Fruit fly (Drosophila melanogaster) whole organism, embryonic: Measurements from ENCODE around the gene CG9664.

Source experiments
- Atf6 ChIP-seq: fragments of 200-800 bp; sonication (Bioruptor generic); IDR thresholded peaks from 2 replicates; pipeline ENCODE4 v1.3.6; 2022; ENCODE audit warnings: missing biosample characterization, missing genetic modification characterization
- Bdp1 ChIP-seq: fragments of 200-800 bp; sonication (Bioruptor generic); optimal IDR thresholded peaks from 3 replicates; lab custom pipeline; 2016; ENCODE audit warnings: missing biosample characterization, missing genetic modification characterization
- Blimp-1 ChIP-seq: fragments of 200-800 bp; sonication (Bioruptor generic); optimal IDR thresholded peaks from 3 replicates; lab custom pipeline; 2018; ENCODE audit warnings: missing biosample characterization, missing genetic modification characterization, mild to moderate bottlenecking, moderate library complexity, missing genetic modification reagents
- CG10267 ChIP-seq: fragments of 200-800 bp; sonication (Bioruptor generic); optimal IDR thresholded peaks from 2 replicates; lab custom pipeline; 2018; ENCODE audit warnings: missing biosample characterization, mild to moderate bottlenecking, missing genetic modification characterization, moderate library complexity
- CG10543 ChIP-seq: fragments of 200-800 bp; sonication (Bioruptor generic); optimal IDR thresholded peaks from 3 replicates; lab custom pipeline; 2017; ENCODE audit warnings: missing biosample characterization, mild to moderate bottlenecking, missing genetic modification characterization, moderate library complexity
- CG10565 ChIP-seq: fragments of 200-800 bp; sonication (Bioruptor generic); optimal IDR thresholded peaks from 3 replicates; lab custom pipeline; 2016; ENCODE audit warnings: missing biosample characterization, mild to moderate bottlenecking, missing genetic modification characterization
- CG13123 ChIP-seq: fragments of 200-800 bp; sonication (Bioruptor generic); optimal IDR thresholded peaks from 2 replicates; lab custom pipeline; 2016; ENCODE audit warnings: missing biosample characterization, missing genetic modification characterization
- CG13894 ChIP-seq: fragments of 200-800 bp; sonication (Bioruptor generic); optimal IDR thresholded peaks from 3 replicates; lab custom pipeline; 2018; ENCODE audit warnings: missing biosample characterization, mild to moderate bottlenecking, missing genetic modification characterization, moderate library complexity
- CG15696 ChIP-seq: fragments of 200-800 bp; sonication (Bioruptor generic); optimal IDR thresholded peaks from 2 replicates; lab custom pipeline; 2019; ENCODE audit warnings: missing biosample characterization, mild to moderate bottlenecking, missing genetic modification characterization, moderate library complexity
- CG16863 ChIP-seq: fragments of 200-800 bp; sonication (Bioruptor generic); optimal IDR thresholded peaks from 3 replicates; lab custom pipeline; 2016; ENCODE audit warnings: missing biosample characterization, missing genetic modification characterization
- CG18476 ChIP-seq: fragments of 200-800 bp; sonication (Bioruptor generic); optimal IDR thresholded peaks from 2 replicates; lab custom pipeline; 2016; ENCODE audit warnings: missing biosample characterization, mild to moderate bottlenecking, missing genetic modification characterization
- CG18619 ChIP-seq: fragments of 200-800 bp; sonication (Bioruptor generic); optimal IDR thresholded peaks from 3 replicates; lab custom pipeline; 2017; ENCODE audit warnings: missing biosample characterization, mild to moderate bottlenecking, missing genetic modification characterization
- CG2199 ChIP-seq: fragments of 200-800 bp; sonication (Bioruptor generic); IDR thresholded peaks from 3 replicates; pipeline ENCODE4 v1.3.6; 2022; ENCODE audit warnings: missing biosample characterization, missing genetic modification characterization
- CG30431 ChIP-seq: fragments of 200-800 bp; sonication (Bioruptor generic); optimal IDR thresholded peaks from 2 replicates; lab custom pipeline; 2017; ENCODE audit warnings: missing biosample characterization, missing genetic modification characterization
- CG31441 ChIP-seq: fragments of 200-800 bp; sonication (Bioruptor generic); IDR thresholded peaks from 2 replicates; pipeline ENCODE4 v1.3.6; 2022; ENCODE audit warnings: missing biosample characterization, missing genetic modification characterization
- CG34422 ChIP-seq: fragments of 200-800 bp; sonication (Bioruptor generic); IDR thresholded peaks from 3 replicates; pipeline ENCODE4 v1.3.6; 2022; ENCODE audit warnings: missing biosample characterization, missing genetic modification characterization
- CG3726 ChIP-seq: fragments of 200-800 bp; sonication (Bioruptor generic); IDR thresholded peaks from 3 replicates; pipeline ENCODE4, ENCODE4 v1.3.6; 2022; ENCODE audit warnings: missing biosample characterization, missing genetic modification characterization
- CG6654 ChIP-seq: fragments of 200-800 bp; sonication (Bioruptor generic); optimal IDR thresholded peaks from 2 replicates; lab custom pipeline; 2017; ENCODE audit warnings: missing biosample characterization, mild to moderate bottlenecking, missing genetic modification characterization
- CG7963 ChIP-seq: fragments of 200-800 bp; sonication (Bioruptor generic); IDR thresholded peaks from 3 replicates; pipeline ENCODE4 v1.3.6; 2022; ENCODE audit warnings: missing biosample characterization, missing genetic modification characterization; ENCODE audit not compliant: partially characterized antibody
- Dek ChIP-seq: fragments of 200-800 bp; sonication (Bioruptor generic); optimal IDR thresholded peaks from 3 replicates; lab custom pipeline; 2019; ENCODE audit warnings: missing biosample characterization, mild to moderate bottlenecking, missing genetic modification characterization, moderate library complexity
- Dll ChIP-seq: fragments of 200-800 bp; sonication (Bioruptor generic); IDR thresholded peaks from 4 replicates; pipeline ENCODE4 v1.3.6; 2022; ENCODE audit warnings: missing biosample characterization, missing genetic modification characterization; ENCODE audit not compliant: partially characterized antibody
- Dp ChIP-seq: fragments of 200-800 bp; sonication (Bioruptor generic); optimal IDR thresholded peaks from 2 replicates; lab custom pipeline; 2018; ENCODE audit warnings: missing biosample characterization, mild to moderate bottlenecking, missing genetic modification characterization, moderate library complexity
- Elba2 ChIP-seq: fragments of 200-800 bp; sonication (Bioruptor generic); optimal IDR thresholded peaks from 3 replicates; lab custom pipeline; 2016; ENCODE audit warnings: missing biosample characterization, missing genetic modification characterization
- HLHmδ ChIP-seq: fragments of 200-800 bp; sonication (Bioruptor generic); optimal IDR thresholded peaks from 2 replicates; lab custom pipeline; 2018; ENCODE audit warnings: missing biosample characterization, mild to moderate bottlenecking, missing genetic modification characterization, moderate library complexity
- Mes4 ChIP-seq: fragments of 200-800 bp; sonication (Bioruptor generic); optimal IDR thresholded peaks from 2 replicates; lab custom pipeline; 2016; ENCODE audit warnings: missing biosample characterization, missing genetic modification characterization
- TFAM ChIP-seq: fragments of 200-800 bp; sonication (Bioruptor generic); optimal IDR thresholded peaks from 2 replicates; lab custom pipeline; 2017; ENCODE audit warnings: missing biosample characterization, missing genetic modification characterization, inconsistent platforms
- bigmax ChIP-seq: fragments of 200-800 bp; sonication (Bioruptor generic); optimal IDR thresholded peaks from 2 replicates; lab custom pipeline; 2018; ENCODE audit warnings: missing biosample characterization, mild to moderate bottlenecking, missing genetic modification characterization
- da ChIP-seq: fragments of 200-800 bp; sonication (Bioruptor generic); optimal IDR thresholded peaks from 2 replicates; lab custom pipeline; 2016; ENCODE audit warnings: missing biosample characterization, missing genetic modification characterization
- emc ChIP-seq: fragments of 200-800 bp; sonication (Bioruptor generic); optimal IDR thresholded peaks from 2 replicates; lab custom pipeline; 2016; ENCODE audit warnings: missing biosample characterization, missing genetic modification characterization
- eve ChIP-seq, 2 experiments: fragments of >200 bp; optimal IDR thresholded peaks; 2 replicates each; lab custom pipeline; 2017; ENCODE audit warnings: missing biosample characterization in 2 of 2, missing genetic modification characterization in 2 of 2
- gcm ChIP-seq: fragments of 200-800 bp; sonication (Bioruptor generic); optimal IDR thresholded peaks from 2 replicates; lab custom pipeline; 2019; ENCODE audit warnings: missing biosample characterization, mild to moderate bottlenecking, missing genetic modification characterization, moderate library complexity
- gfzf ChIP-seq: fragments of 200-800 bp; sonication (Bioruptor generic); optimal IDR thresholded peaks from 2 replicates; lab custom pipeline; 2016; ENCODE audit warnings: missing biosample characterization, mild to moderate bottlenecking, missing genetic modification characterization, moderate library complexity
- gt ChIP-seq: fragments of 200-800 bp; sonication (Bioruptor generic); IDR thresholded peaks from 2 replicates; pipeline ENCODE4 v1.3.6; 2022; ENCODE audit warnings: missing biosample characterization, missing genetic modification characterization
- lbe ChIP-seq: fragments of 200-800 bp; sonication (Bioruptor generic); optimal IDR thresholded peaks from 2 replicates; lab custom pipeline; 2016; ENCODE audit warnings: missing biosample characterization, mild to moderate bottlenecking, missing genetic modification characterization
- lola ChIP-seq, 3 experiments: fragments of >200 bp in 2 of 3; fragments of 200-800 bp in 1 of 3; sonication (Bioruptor generic) in 1 of 3; optimal IDR thresholded peaks; 2 replicates each; lab custom pipeline; 2017 to 2019; ENCODE audit warnings: missing biosample characterization in 3 of 3, missing genetic modification characterization in 3 of 3, mild to moderate bottlenecking in 1 of 3, moderate library complexity in 1 of 3
- mam ChIP-seq: fragments of 200-800 bp; sonication (Bioruptor generic); optimal IDR thresholded peaks from 3 replicates; lab custom pipeline; 2016; ENCODE audit warnings: missing biosample characterization, missing genetic modification characterization
- nerfin-2 ChIP-seq: fragments of 200-800 bp; sonication (Bioruptor generic); IDR thresholded peaks from 2 replicates; pipeline ENCODE4 v1.3.6; 2022; ENCODE audit warnings: missing biosample characterization, missing genetic modification characterization; ENCODE audit not compliant: partially characterized antibody
- nom ChIP-seq: fragments of 200-800 bp; sonication (Bioruptor generic); optimal IDR thresholded peaks from 2 replicates; lab custom pipeline; 2017; ENCODE audit warnings: missing biosample characterization, missing genetic modification characterization, mild to moderate bottlenecking, moderate library complexity, missing genetic modification reagents
- pan ChIP-seq, 4 experiments: fragments of >200 bp in 3 of 4; fragments of 200-800 bp in 1 of 4; sonication (Bioruptor generic) in 1 of 4; optimal IDR thresholded peaks in 3 of 4; IDR thresholded peaks in 1 of 4; 2 replicates each; pipeline versions ENCODE4 v1.3.6 to Lab custom; 2017 to 2022; ENCODE audit warnings: missing biosample characterization in 2 of 4, missing genetic modification characterization in 2 of 4, mixed read lengths in 1 of 4
- scrt ChIP-seq: fragments of 200-800 bp; sonication (Bioruptor generic); optimal IDR thresholded peaks from 2 replicates; lab custom pipeline; 2018; ENCODE audit warnings: missing biosample characterization, mild to moderate bottlenecking, missing genetic modification characterization, moderate library complexity
- yki ChIP-seq: fragments of >200 bp; optimal IDR thresholded peaks from 3 replicates; lab custom pipeline; 2018
- z ChIP-seq: fragments of 200-800 bp; sonication (Bioruptor generic); IDR thresholded peaks from 3 replicates; pipeline ENCODE4 v1.3.6; 2022; ENCODE audit warnings: missing biosample characterization, missing genetic modification characterization

CG9664 gene

DNA sequence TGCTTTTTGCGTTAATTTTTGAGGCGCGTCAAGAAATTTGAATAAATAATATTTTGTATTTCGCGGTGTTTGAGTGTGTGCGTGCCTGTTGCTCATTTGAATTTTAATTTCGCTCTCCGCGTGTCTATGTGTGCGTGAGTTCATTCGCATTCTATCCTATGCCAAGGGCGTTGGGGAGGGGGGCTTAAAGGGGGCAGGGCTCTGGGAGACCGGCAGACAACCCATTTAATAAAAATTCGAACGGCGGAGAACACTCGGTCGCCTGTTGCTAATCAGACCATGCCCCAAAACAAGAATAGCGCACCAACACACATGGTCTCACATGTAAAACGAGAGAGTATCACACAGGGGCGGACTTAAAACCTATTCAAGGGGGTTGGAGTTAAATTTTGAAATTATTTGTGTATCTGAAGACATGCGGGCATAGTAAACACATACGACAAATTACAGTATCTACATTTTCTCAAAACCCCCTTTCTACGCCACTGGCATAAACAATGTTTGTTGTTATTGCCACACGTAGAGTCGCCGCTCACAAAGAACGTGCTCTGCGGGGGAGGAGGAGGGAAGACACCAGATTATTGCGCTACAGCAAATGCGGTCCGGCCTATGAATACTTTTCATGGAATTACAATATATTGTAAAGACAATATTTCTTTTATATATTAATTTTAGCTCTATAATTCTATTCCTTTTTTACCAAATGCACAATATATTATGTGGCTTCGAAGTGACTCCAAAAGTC lies 7.4 kb upstream of the CG9664 start (continued):
- TF ChIP-seq Dll (0 out of 4 replicates have a peak, but pooled peaks have one; percentile 16), CG18619 (GFP tag; lab: Kevin White, UChicago) (peak; percentile 100), Blimp-1 (GFP tag; lab: Kevin White, UChicago) (peak; percentile 99), HLHmδ (peak; percentile 77), CG10267 (peak; percentile 97), CG18476 (GFP tag; lab: Kevin White, UChicago) (peak; percentile 99), emc (GFP tag; lab: Kevin White, UChicago) (peak; percentile 99), Elba2 (peak; percentile 95), mam (GFP tag; lab: Kevin White, UChicago) (peak; percentile 100), yki (peak; percentile 23), Dek (tag; lab: Kevin White, UChicago) (peak; percentile 100), CG13894 (tag; lab: Kevin White, UChicago) (peak; percentile 100), z (GFP tag; lab: Robert Waterston, UW) (peak; percentile 84), CG3726 (GFP tag; lab: Robert Waterston, UW) (peak; percentile 99), eve (GFP tag; optimal IDR thresholded peaks at IDR 0.05; lab: Kevin White, UChicago) (peak; percentile 91 to 99), TFAM (GFP tag; lab: Kevin White, UChicago) (peak; percentile 96), Atf6 (GFP tag; lab: Robert Waterston, UW) (peak; percentile 100), gcm (GFP tag; lab: Kevin White, UChicago) (peak; percentile 100), CG7963 (no peak), CG31441 (GFP tag; lab: Robert Waterston, UW) (peak; percentile 99), nom (GFP tag; lab: Kevin White, UChicago) (peak; percentile 99), Dp (peak; percentile 60), scrt (GFP tag; lab: Kevin White, UChicago) (peak; percentile 99), CG13123 (GFP tag; lab: Kevin White, UChicago) (peak; percentile 99), CG6654 (GFP tag; lab: Kevin White, UChicago) (peak; percentile 96), bigmax (GFP tag; lab: Kevin White, UChicago) (peak; percentile 85), CG2199 (GFP tag; lab: Robert Waterston, UW) (peak; percentile 99), CG34422 (GFP tag; lab: Robert Waterston, UW) (peak; percentile 100), da (GFP tag; lab: Kevin White, UChicago) (peak; percentile 99), CG10543 (GFP tag; lab: Kevin White, UChicago) (peak; percentile 100), CG16863 (GFP tag; lab: Kevin White, UChicago) (peak; percentile 100), Bdp1 (peak; percentile 96), gfzf (GFP tag; lab: Kevin White, UChicago) (peak; percentile 45), Mes4 (GFP tag; lab: Kevin White, UChicago) (peak; percentile 99), gt (GFP tag; lab: Robert Waterston, UW) (peak; percentile 98), CG10565 (GFP tag; lab: Kevin White, UChicago) (peak; percentile 98), CG15696 (peak; percentile 100), lbe (GFP tag; lab: Kevin White, UChicago) (peak; percentile 99), lola (GFP tag; optimal IDR thresholded peaks at IDR 0.05; lab: Kevin White, UChicago) (peak in 1 of 3 experiments; percentile 99), CG30431 (GFP tag; lab: Kevin White, UChicago) (peak; percentile 99), pan (optimal IDR thresholded peaks at IDR 0.05; lab: Kevin White, UChicago) (no peak), pan (GFP tag; optimal IDR thresholded peaks at IDR 0.05 in 1 of 2, IDR thresholded peaks at IDR 0.05 in 1 of 2) (peak in 1 of 2 experiments; percentile 99), nerfin-2 (GFP tag; lab: Robert Waterston, UW) (no peak)
